Worm (Caenorhabditis elegans): Measurements from ENCODE around the gene F21D5.3.
A peak's percentile ranks its signal among the peaks of the same experiment; 100 is the strongest.

Gene F21D5.3

ce11 chrIV:8730469-8730868 is at the start of gene F21D5.3:
TSS of gene F21D5.3 (plus strand) at chrIV:8730815.
- TF ChIP-seq lsy-2 (tag; optimal IDR thresholded peaks at IDR 0.05) (no peak), ham-2 (GFP tag; optimal IDR thresholded peaks at IDR 0.05) (no peak), nhr-2 (tag; optimal IDR thresholded peaks at IDR 0.05) (no peak), flh-1 (GFP tag; optimal IDR thresholded peaks at IDR 0.05) (no peak), ceh-39 (tag; optimal IDR thresholded peaks at IDR 0.05) (no peak), unc-39 (tag; optimal IDR thresholded peaks at IDR 0.05) (no peak), cnd-1 (tag; optimal IDR thresholded peaks at IDR 0.05) (no peak), nhr-76 (tag; optimal IDR thresholded peaks at IDR 0.05) (no peak), ces-1 (GFP tag; optimal IDR thresholded peaks at IDR 0.05) (no peak), hlh-1 (tag; optimal IDR thresholded peaks at IDR 0.05) (no peak), ceh-43 (GFP tag; optimal IDR thresholded peaks at IDR 0.05) (no peak)

DNA sequence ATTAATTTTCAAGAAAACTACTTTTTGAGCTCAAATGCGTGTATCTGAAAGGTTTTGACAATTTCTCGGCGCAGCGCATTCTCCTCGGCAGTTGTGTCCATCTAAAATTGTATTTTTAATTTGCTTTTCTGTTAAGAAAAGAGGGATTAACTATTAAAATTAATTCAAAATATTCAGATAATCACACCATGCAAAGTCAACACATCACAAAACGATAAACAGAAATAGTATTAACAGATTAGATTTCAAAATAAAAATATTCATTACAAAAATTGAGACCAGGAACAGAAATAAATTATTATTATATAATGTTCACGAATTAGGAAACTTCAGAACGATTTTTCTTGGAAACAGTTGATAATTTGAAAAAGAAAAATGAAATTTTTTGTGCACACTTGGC is 44.1 kb upstream of the F21D5.3 start, which contains the start of gene pole-2:
TSS of gene pole-2 (minus strand) at position 101 of the 400 bp plus-strand sequence.
- TF ChIP-seq unc-62 (GFP tag; optimal IDR thresholded peaks at IDR 0.05) (no peak), unc-39 (tag; optimal IDR thresholded peaks at IDR 0.05) (no peak), mls-2 (tag; optimal IDR thresholded peaks at IDR 0.05) (no peak), pha-4 (tag; optimal IDR thresholded peaks at IDR 0.05) (no peak)

DNA sequence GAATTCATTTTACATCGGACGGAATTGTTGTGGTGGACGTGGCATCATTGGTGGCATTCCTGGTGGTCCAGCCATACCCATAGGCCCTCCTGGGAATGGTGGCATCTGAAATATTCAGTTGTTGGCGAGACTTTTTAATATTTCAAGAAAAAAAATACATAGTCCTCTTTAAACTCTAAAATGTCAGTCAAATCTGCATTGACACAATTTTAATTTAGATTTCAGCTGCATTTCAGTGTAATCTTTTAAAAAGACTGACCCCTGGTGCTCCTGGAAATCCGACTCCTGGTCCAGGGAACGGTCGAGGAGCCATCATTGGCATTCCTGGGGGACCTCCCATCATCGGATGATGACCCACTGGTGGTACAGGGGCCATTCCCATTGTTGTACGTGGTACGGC is 43.6 kb upstream of the F21D5.3 start:
- TF ChIP-seq nhr-2 (tag; optimal IDR thresholded peaks at IDR 0.05) (no peak), lin-32 (GFP tag; optimal IDR thresholded peaks at IDR 0.05) (no peak), ztf-11 (tag; optimal IDR thresholded peaks at IDR 0.05) (no peak), nhr-237 (tag; optimal IDR thresholded peaks at IDR 0.05) (no peak), nhr-76 (tag; optimal IDR thresholded peaks at IDR 0.05) (no peak), nhr-12 (tag; optimal IDR thresholded peaks at IDR 0.05) (no peak), sem-2 (GFP tag; optimal IDR thresholded peaks at IDR 0.05) (no peak), unc-120 (tag; optimal IDR thresholded peaks at IDR 0.05; ENCODE audit: poor library complexity, severe bottlenecking) (no peak)

- TF ChIP-seq ceh-39 (tag; optimal IDR thresholded peaks at IDR 0.05) (peak; percentile 54), unc-39 (tag; optimal IDR thresholded peaks at IDR 0.05) (no peak), unc-120 (tag; optimal IDR thresholded peaks at IDR 0.05; ENCODE audit: poor library complexity, severe bottlenecking) (peak; percentile 50), cnd-1 (tag; optimal IDR thresholded peaks at IDR 0.05) (peak; percentile 58), unc-62 (GFP tag; optimal IDR thresholded peaks at IDR 0.05) (peak; percentile 11), nhr-76 (tag; optimal IDR thresholded peaks at IDR 0.05) (no peak), mep-1 (tag; optimal IDR thresholded peaks at IDR 0.05) (peak; percentile 79), pha-4 (tag; optimal IDR thresholded peaks at IDR 0.05) (peak; percentile 79), elt-3 (tag; optimal IDR thresholded peaks at IDR 0.05) (no peak), nhr-237 (tag; optimal IDR thresholded peaks at IDR 0.05) (peak; percentile 76), M03D4.4 (tag; optimal IDR thresholded peaks at IDR 0.05) (no peak), lin-13 (tag; optimal IDR thresholded peaks at IDR 0.05) (peak; percentile 41), bed-3 (GFP tag; optimal IDR thresholded peaks at IDR 0.05) (no peak), snpc-4 (tag; optimal IDR thresholded peaks at IDR 0.05) (no peak), hlh-1 (tag; optimal IDR thresholded peaks at IDR 0.05) (peak; percentile 38), ces-1 (GFP tag; optimal IDR thresholded peaks at IDR 0.05) (peak; percentile 71), nhr-12 (tag; optimal IDR thresholded peaks at IDR 0.05) (no peak), lsy-2 (tag; optimal IDR thresholded peaks at IDR 0.05) (peak; percentile 72)
Measured at ce11 chrIV:8687605-8688191, 42.9 kb upstream of the F21D5.3 start, which contains the start of gene snrp-3. TSS of gene snrp-3 (minus strand) at chrIV:8687810.

DNA sequence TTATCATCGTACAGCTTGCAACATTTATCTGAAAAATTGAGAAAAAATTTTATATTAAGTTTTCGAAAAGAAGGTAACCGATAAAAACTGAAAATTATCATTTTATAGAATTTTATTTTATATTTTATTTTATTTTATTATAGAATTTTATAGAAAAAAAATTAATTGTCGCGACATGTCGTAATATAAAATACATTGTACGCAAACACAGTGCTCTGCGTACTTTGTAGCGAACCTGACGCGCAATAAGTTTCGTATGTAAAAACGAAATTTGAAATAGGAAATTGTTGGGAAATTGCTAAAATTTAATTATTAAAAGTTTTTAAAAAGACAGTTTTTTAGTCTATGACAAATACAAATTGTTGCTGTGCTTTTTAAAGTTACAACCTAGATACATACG is 39.1 kb upstream of the F21D5.3 start, which contains the start of the genes hst-1 and ints-6:
TSS of gene hst-1 (minus strand) at position 28 of the 400 bp plus-strand sequence.
TSS of gene ints-6 (plus strand) at position 260 of the 400 bp plus-strand sequence.
- TF ChIP-seq cnd-1 (tag; optimal IDR thresholded peaks at IDR 0.05) = no peak
- peak; percentile 30 for TF ChIP-seq ces-1 (GFP tag; optimal IDR thresholded peaks at IDR 0.05)

DNA sequence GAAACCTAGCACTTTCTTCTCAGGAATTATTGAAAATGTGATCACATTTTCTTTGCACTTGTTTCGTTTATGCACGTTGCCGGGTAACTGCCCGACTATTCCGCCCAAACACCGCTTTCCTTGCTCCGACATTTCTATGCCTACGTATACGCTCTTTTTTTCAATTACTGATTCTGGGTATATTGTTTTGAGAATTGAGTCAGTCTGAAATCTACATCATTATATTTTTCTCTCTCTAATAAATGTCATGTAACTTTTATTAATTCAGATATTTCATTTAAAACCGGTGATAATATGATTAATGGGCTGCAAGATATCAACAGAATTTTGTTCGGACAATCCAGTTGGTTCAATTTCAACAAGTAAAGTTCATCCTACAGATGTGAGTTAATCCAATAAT is 33.2 kb upstream of the F21D5.3 start, which contains the start of gene ttll-11:
TSS of gene ttll-11 (plus strand) at position 301 of the 400 bp plus-strand sequence.
- TF ChIP-seq elt-1 (tag; optimal IDR thresholded peaks at IDR 0.05; ENCODE audit: borderline replicate concordance, insufficient read depth) = no peak
